Fruit fly (Drosophila melanogaster) whole organism, wandering third instar larva: ENCODE results near the gene Elal.

ENCODE experiments used
- Abd-B ChIP-seq: fragments of >200 bp; optimal IDR thresholded peaks from 2 replicates; lab custom pipeline; 2017; ENCODE audit warnings: missing biosample characterization, missing genetic modification characterization
- CG32264 ChIP-seq: fragments of 200-800 bp; sonication (Bioruptor generic); optimal IDR thresholded peaks from 2 replicates; lab custom pipeline; 2016; ENCODE audit warnings: missing biosample characterization, missing genetic modification characterization
- CG9705 ChIP-seq: fragments of 200-800 bp; sonication (Bioruptor generic); optimal IDR thresholded peaks from 2 replicates; lab custom pipeline; 2018; ENCODE audit warnings: missing biosample characterization, mild to moderate bottlenecking, missing genetic modification characterization
- CrebA ChIP-seq: fragments of 200-800 bp; sonication (Bioruptor generic); optimal IDR thresholded peaks from 2 replicates; lab custom pipeline; 2016; ENCODE audit warnings: missing biosample characterization, mild to moderate bottlenecking, missing genetic modification characterization, borderline replicate concordance
- Dif ChIP-seq: fragments of 200-275, 200-300 bp; sonication (Bioruptor generic); optimal IDR thresholded peaks from 2 replicates; lab custom pipeline; 2018; ENCODE audit warnings: missing biosample characterization, missing genetic modification characterization; ENCODE audit not compliant: partially characterized antibody
- GATAd ChIP-seq: sonication (Bioruptor generic); optimal IDR thresholded peaks from 2 replicates; lab custom pipeline; 2016; ENCODE audit warnings: missing biosample characterization, missing genetic modification characterization
- HLH106 ChIP-seq: fragments of 200-800 bp; optimal IDR thresholded peaks from 3 replicates; lab custom pipeline; 2019; ENCODE audit warnings: missing biosample characterization, mild to moderate bottlenecking, missing genetic modification characterization, moderate library complexity
- Hr83 ChIP-seq: fragments of 200-300 bp; sonication (Bioruptor generic); optimal IDR thresholded peaks from 2 replicates; lab custom pipeline; 2016; ENCODE audit warnings: missing biosample characterization, mild to moderate bottlenecking, missing genetic modification characterization, moderate library complexity; ENCODE audit not compliant: poor library complexity, severe bottlenecking
- Jra ChIP-seq: sonication (Bioruptor generic); optimal IDR thresholded peaks from 2 replicates; lab custom pipeline; 2016; ENCODE audit warnings: missing biosample characterization, missing genetic modification characterization
- Mio ChIP-seq: sonication (Bioruptor generic); optimal IDR thresholded peaks from 2 replicates; lab custom pipeline; 2016; ENCODE audit warnings: missing biosample characterization, missing genetic modification characterization
- Myc ChIP-seq: fragments of >200 bp; optimal IDR thresholded peaks from 2 replicates; lab custom pipeline; 2017
- N ChIP-seq: fragments of >200 bp; optimal IDR thresholded peaks from 2 replicates; lab custom pipeline; 2018; ENCODE audit warnings: missing biosample characterization, missing external identifiers, missing genetic modification characterization
- Rel ChIP-seq, 2 experiments: fragments of 200-800 bp; sonication (Bioruptor generic) in 1 of 2; optimal IDR thresholded peaks; 2 replicates in 1 of 2; 3 replicates in 1 of 2; lab custom pipeline; 2016 to 2019; ENCODE audit warnings: mild to moderate bottlenecking in 2 of 2, missing biosample characterization in 2 of 2, missing genetic modification characterization in 2 of 2, moderate library complexity in 1 of 2
- Sp1 ChIP-seq: fragments of 200-800 bp; sonication (Bioruptor generic); optimal IDR thresholded peaks from 3 replicates; lab custom pipeline; 2019; ENCODE audit warnings: missing biosample characterization, mild to moderate bottlenecking, missing genetic modification characterization, moderate library complexity
- Vsx2 ChIP-seq: fragments of 200-300, 225-300 bp; sonication (Bioruptor generic); optimal IDR thresholded peaks from 2 replicates; lab custom pipeline; 2018; ENCODE audit warnings: missing biosample characterization, missing genetic modification characterization; ENCODE audit not compliant: partially characterized antibody
- br ChIP-seq: fragments of 200-800 bp; sonication (Bioruptor generic); optimal IDR thresholded peaks from 2 replicates; lab custom pipeline; 2016; ENCODE audit warnings: missing biosample characterization, missing genetic modification characterization
- brk ChIP-seq: fragments of 200-800 bp; sonication (Bioruptor generic); optimal IDR thresholded peaks from 2 replicates; lab custom pipeline; 2016; ENCODE audit warnings: missing biosample characterization, mild to moderate bottlenecking, missing genetic modification characterization
- dmrt93B ChIP-seq: fragments of 200-800 bp; sonication (Bioruptor generic); optimal IDR thresholded peaks from 2 replicates; lab custom pipeline; 2018; ENCODE audit warnings: missing biosample characterization, mild to moderate bottlenecking, missing genetic modification characterization
- ey ChIP-seq: fragments of 200-800 bp; sonication (Bioruptor generic); optimal IDR thresholded peaks from 2 replicates; lab custom pipeline; 2016; ENCODE audit warnings: missing biosample characterization, missing genetic modification characterization
- h ChIP-seq: fragments of 200-800 bp; sonication (Bioruptor generic); optimal IDR thresholded peaks from 3 replicates; lab custom pipeline; 2016; ENCODE audit warnings: missing biosample characterization, mild to moderate bottlenecking, missing genetic modification characterization
- jim ChIP-seq: fragments of 175-275, 200-325 bp; sonication (Bioruptor generic); optimal IDR thresholded peaks from 2 replicates; lab custom pipeline; 2016; ENCODE audit warnings: missing biosample characterization, mild to moderate bottlenecking, missing genetic modification characterization
- lola ChIP-seq: fragments of >200 bp; optimal IDR thresholded peaks from 2 replicates; lab custom pipeline; 2017; ENCODE audit warnings: missing biosample characterization, missing genetic modification characterization
- pan ChIP-seq: fragments of >200 bp; optimal IDR thresholded peaks from 2 replicates; lab custom pipeline; 2017
- rgr ChIP-seq: fragments of 200-800 bp; sonication (Bioruptor generic); optimal IDR thresholded peaks from 3 replicates; lab custom pipeline; 2016; ENCODE audit warnings: missing biosample characterization, mild to moderate bottlenecking, missing genetic modification characterization
- sage ChIP-seq: fragments of 200-800 bp; sonication (Bioruptor generic); optimal IDR thresholded peaks from 2 replicates; lab custom pipeline; 2016; ENCODE audit warnings: missing biosample characterization, mild to moderate bottlenecking, missing genetic modification characterization
- sv ChIP-seq: fragments of 200-800 bp; sonication (Bioruptor generic); optimal IDR thresholded peaks from 3 replicates; lab custom pipeline; 2016; ENCODE audit warnings: missing biosample characterization, missing genetic modification characterization
- tai ChIP-seq: sonication (Bioruptor generic); optimal IDR thresholded peaks from 2 replicates; lab custom pipeline; 2016; ENCODE audit warnings: missing biosample characterization, missing genetic modification characterization

Elal gene

DNA sequence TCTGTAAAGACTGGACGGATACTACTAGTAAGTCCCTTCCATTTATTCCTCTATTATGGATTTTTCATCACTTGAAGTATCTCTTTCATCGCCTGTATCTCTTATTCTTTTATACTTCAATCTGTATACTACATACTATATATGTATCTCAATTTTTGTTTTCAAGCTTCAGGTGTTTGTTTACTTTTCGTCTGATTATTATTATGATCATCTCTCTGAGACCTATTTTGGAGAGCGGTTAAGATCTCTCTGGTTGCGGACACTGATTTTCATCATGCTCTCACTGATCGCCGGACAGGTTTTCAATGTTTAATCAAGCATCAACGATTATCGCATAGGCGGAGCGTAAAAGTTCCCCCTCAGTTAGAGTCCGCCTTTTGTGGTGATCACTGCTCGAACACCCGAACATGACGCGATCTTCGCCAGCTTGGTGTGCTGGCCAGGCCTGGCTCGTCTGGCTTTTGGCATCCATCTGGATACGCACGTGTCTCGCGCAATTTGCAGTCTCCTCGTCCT lies 2.5 kb upstream of the Elal start, which contains the start of gene CG7016:
TSS of gene CG7016 (plus strand) at position 358 of the 516 bp plus-strand sequence.
- no peak for TF ChIP-seq jim
- no peak for TF ChIP-seq Rel (GFP tag; optimal IDR thresholded peaks at IDR 0.05; lab: Kevin White, UChicago)
- peak; percentile 93 for TF ChIP-seq Rel (tag; optimal IDR thresholded peaks at IDR 0.05; lab: Kevin White, UChicago)
- TF ChIP-seq Abd-B: no peak
- no peak for TF ChIP-seq lola
- TF ChIP-seq, all 38 proteins: peak for 1

- TF ChIP-seq pan (lab: Kevin White, UChicago) (no peak), Rel (GFP tag; optimal IDR thresholded peaks at IDR 0.05; lab: Kevin White, UChicago) (no peak), Rel (tag; optimal IDR thresholded peaks at IDR 0.05; lab: Kevin White, UChicago) (peak; percentile 96)
Observed at dm6 chr3R:24863894-24864293, 1.3 kb upstream of the Elal start.

- no peak for TF ChIP-seq Vsx2 (GFP tag; lab: Kevin White, UChicago)
- no peak for TF ChIP-seq sage
- TF ChIP-seq h: no peak
- no peak for TF ChIP-seq jim
- no peak for TF ChIP-seq pan (lab: Kevin White, UChicago)
- TF ChIP-seq Jra (GFP tag; lab: Kevin White, UChicago): no peak
- TF ChIP-seq Mio (GFP tag; lab: Kevin White, UChicago): no peak
Observed at dm6 chr3R:24866976-24867375, 1.8 kb downstream of the Elal start.

DNA sequence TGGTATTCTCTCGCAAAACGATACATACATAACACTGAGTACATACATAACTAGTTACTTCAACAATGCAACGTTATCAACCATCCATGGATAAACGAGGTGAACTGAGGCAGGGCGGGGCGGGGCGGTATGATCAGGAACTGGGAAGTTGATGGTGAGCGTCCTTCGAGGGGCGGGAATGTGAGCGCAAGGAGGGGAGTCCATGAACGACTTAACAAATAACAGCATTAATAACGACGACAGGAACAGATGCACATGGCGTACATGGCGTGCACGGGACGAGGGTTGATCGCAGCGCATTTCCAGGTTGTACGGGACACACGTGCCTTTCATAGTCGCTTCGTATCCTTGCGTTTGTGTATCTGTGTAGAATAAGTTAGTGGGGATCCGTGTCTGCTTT lies 2.8 kb downstream of the Elal start:
- no peak for TF ChIP-seq Vsx2 (GFP tag; lab: Kevin White, UChicago)

DNA sequence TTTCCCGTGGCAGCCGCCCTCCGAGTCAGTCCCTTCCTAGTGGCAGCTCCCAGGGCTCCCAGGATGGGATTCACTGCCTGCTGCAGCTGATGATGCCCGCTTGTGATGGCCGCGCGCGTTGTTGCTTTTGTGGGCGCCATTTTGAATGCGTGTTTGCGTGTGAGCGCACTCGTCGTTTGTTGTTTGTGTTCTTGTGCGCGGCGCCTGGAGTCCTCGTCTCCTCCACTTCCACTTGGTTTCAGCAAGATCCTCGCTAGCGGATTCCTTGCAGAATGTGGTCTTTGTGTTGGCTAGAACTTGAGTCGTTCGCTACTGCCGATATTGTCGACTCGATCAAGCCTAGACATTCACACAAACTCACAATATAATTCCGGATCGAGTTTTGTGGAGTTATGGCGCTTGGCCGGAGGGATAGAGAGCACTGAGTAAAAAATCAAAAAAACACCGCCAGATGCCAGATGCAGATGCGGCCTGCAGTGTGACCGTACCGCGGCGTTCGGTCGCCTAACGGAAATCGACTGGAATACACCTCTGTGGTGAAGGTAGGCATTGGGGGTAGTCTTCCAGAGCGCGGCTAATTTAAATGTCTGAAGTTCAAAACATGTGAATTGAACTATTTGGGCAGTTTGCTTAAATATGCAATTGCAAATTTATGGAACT lies 5.4 kb downstream of the Elal start, which contains the start of gene CycB3:
TSS of gene CycB3 (minus strand) at position 428 of the 660 bp plus-strand sequence.
- TF ChIP-seq HLH106 (tag; lab: Kevin White, UChicago) (no peak), CG9705 (GFP tag; lab: Kevin White, UChicago) (peak; percentile 43), Rel (GFP tag; optimal IDR thresholded peaks at IDR 0.05; lab: Kevin White, UChicago) (no peak), Rel (tag; optimal IDR thresholded peaks at IDR 0.05; lab: Kevin White, UChicago) (peak; percentile 50), N (GFP tag; lab: Kevin White, UChicago) (no peak), Hr83 (GFP tag; lab: Kevin White, UChicago) (no peak), br (GFP tag; lab: Kevin White, UChicago) (no peak), Vsx2 (GFP tag; lab: Kevin White, UChicago) (peak; percentile 28), dmrt93B (no peak), Dif (GFP tag; lab: Kevin White, UChicago) (no peak), sv (GFP tag; lab: Kevin White, UChicago) (no peak), Sp1 (GFP tag; lab: Kevin White, UChicago) (peak; percentile 21), rgr (GFP tag; lab: Kevin White, UChicago) (peak; percentile 33), sage (no peak), pan (lab: Kevin White, UChicago) (no peak), Abd-B (no peak), Jra (GFP tag; lab: Kevin White, UChicago) (no peak), CG32264 (GFP tag; lab: Kevin White, UChicago) (no peak), Myc (lab: Kevin White, UChicago) (peak; percentile 58), ey (GFP tag; lab: Kevin White, UChicago) (peak; percentile 17), CrebA (no peak), GATAd (GFP tag; lab: Kevin White, UChicago) (no peak), brk (no peak), tai (no peak), h (no peak)
